Fruit fly (Drosophila melanogaster): Measurements from ENCODE around the gene CG32022.

Gene CG32022

DNA sequence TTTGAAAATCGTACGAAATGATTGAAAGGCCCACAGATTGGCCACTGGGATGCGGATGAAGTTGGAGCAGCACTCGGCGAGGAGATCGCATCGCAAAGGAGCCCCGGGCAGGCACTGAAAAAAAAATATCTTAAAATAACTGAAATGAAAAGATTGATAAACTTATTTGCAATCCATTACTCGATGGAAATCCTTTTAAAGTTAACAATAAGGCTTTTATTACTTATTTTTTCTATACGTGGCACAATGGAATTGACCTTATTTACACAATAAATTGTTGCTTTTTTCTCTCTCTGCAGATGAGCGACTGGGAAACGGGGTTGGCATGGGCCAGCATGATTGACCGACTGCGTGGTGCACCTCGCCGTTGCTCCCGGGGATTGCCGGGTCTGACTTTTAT, 30.2 kb upstream of the CG32022 start (continued):
- no peak for TF ChIP-seq CG17612 (GFP tag; IDR thresholded peaks at IDR 0.05)
- peak; percentile 18 for TF ChIP-seq CG6254 (GFP tag; optimal IDR thresholded peaks at IDR 0.05)
- TF ChIP-seq CG16863 (GFP tag; optimal IDR thresholded peaks at IDR 0.05), result peak; percentile 32
- no peak for TF ChIP-seq ab (GFP tag; optimal IDR thresholded peaks at IDR 0.05)
- TF ChIP-seq Spps (tag; optimal IDR thresholded peaks at IDR 0.05), result no peak
- TF ChIP-seq CG31388 (GFP tag; optimal IDR thresholded peaks at IDR 0.05), result no peak
- TF ChIP-seq dm (GFP tag; optimal IDR thresholded peaks at IDR 0.05), result no peak
- no peak for TF ChIP-seq twi (tag; optimal IDR thresholded peaks at IDR 0.05)
- TF ChIP-seq CG15514 (GFP tag; optimal IDR thresholded peaks at IDR 0.05), result no peak
- TF ChIP-seq CG12391 (tag; optimal IDR thresholded peaks at IDR 0.05), result peak; percentile 64
- TF ChIP-seq z (GFP tag; IDR thresholded peaks at IDR 0.05), result no peak
- TF ChIP-seq CG13775 (GFP tag; optimal IDR thresholded peaks at IDR 0.05), result peak; percentile 5
- TF ChIP-seq chn (GFP tag; optimal IDR thresholded peaks at IDR 0.05), result peak; percentile 37
- no peak for TF ChIP-seq CG15073 (GFP tag; optimal IDR thresholded peaks at IDR 0.05)
- TF ChIP-seq CG14667 (GFP tag; IDR thresholded peaks at IDR 0.05), result no peak
- no peak for TF ChIP-seq CG2202 (tag; optimal IDR thresholded peaks at IDR 0.05)
- no peak for TF ChIP-seq CG1792 (GFP tag; optimal IDR thresholded peaks at IDR 0.05)
- TF ChIP-seq CG18764 (GFP tag; optimal IDR thresholded peaks at IDR 0.05), result no peak
- TF ChIP-seq ara (GFP tag; IDR thresholded peaks at IDR 0.05), result peak; percentile 37; the same call in 1 of the 2 replicates
- TF ChIP-seq dimm (GFP tag; IDR thresholded peaks at IDR 0.05), result no peak
- peak; percentile 5 for TF ChIP-seq CG1602 (GFP tag; optimal IDR thresholded peaks at IDR 0.05)
- peak; percentile 44 for TF ChIP-seq HHEX (GFP tag; optimal IDR thresholded peaks at IDR 0.05)
- peak; percentile 41 for TF ChIP-seq jumu (GFP tag; optimal IDR thresholded peaks at IDR 0.05)
- peak; percentile 73 for TF ChIP-seq gem (tag; optimal IDR thresholded peaks at IDR 0.05)
- 0 out of 2 replicates have a peak, but pooled peaks have one; percentile 23 for TF ChIP-seq CG14014 (GFP tag; IDR thresholded peaks at IDR 0.05)
- peak; percentile 73 for TF ChIP-seq sisA (GFP tag; IDR thresholded peaks at IDR 0.05)
- TF ChIP-seq pb (GFP tag; optimal IDR thresholded peaks at IDR 0.05), result peak; percentile 24
- peak; percentile 66 for TF ChIP-seq nmo (GFP tag; optimal IDR thresholded peaks at IDR 0.05)
- TF ChIP-seq Fer2 (tag; optimal IDR thresholded peaks at IDR 0.05), result no peak
- TF ChIP-seq sd (tag; optimal IDR thresholded peaks at IDR 0.05), result no peak
- TF ChIP-seq Chrac-16 (GFP tag; optimal IDR thresholded peaks at IDR 0.05), result peak; percentile 9
- TF ChIP-seq CG3726 (GFP tag; IDR thresholded peaks at IDR 0.05), result no peak
- TF ChIP-seq Adf1 (GFP tag; IDR thresholded peaks at IDR 0.05), result no peak
- no peak for TF ChIP-seq wek (GFP tag; optimal IDR thresholded peaks at IDR 0.05)
- TF ChIP-seq fd96Cb (tag; optimal IDR thresholded peaks at IDR 0.05), result peak; percentile 63
- TF ChIP-seq CG10274 (GFP tag; optimal IDR thresholded peaks at IDR 0.05), result no peak
- peak; percentile 53 for TF ChIP-seq CoRest (tag; optimal IDR thresholded peaks at IDR 0.05)
- peak; percentile 72 for TF ChIP-seq CG8388 (GFP tag; optimal IDR thresholded peaks at IDR 0.05)
- peak; percentile 41 for TF ChIP-seq CG10267 (tag; optimal IDR thresholded peaks at IDR 0.05)
- no peak for TF ChIP-seq CG12104 (GFP tag; optimal IDR thresholded peaks at IDR 0.05)
- TF ChIP-seq lov (optimal IDR thresholded peaks at IDR 0.05), result no peak
- TF ChIP-seq lov (GFP tag; IDR thresholded peaks at IDR 0.05), result no peak
- no peak for TF ChIP-seq Tbp (GFP tag; optimal IDR thresholded peaks at IDR 0.05)
- TF ChIP-seq rib (GFP tag; IDR thresholded peaks at IDR 0.05), result no peak
- TF ChIP-seq fd102C (GFP tag; optimal IDR thresholded peaks at IDR 0.05), result no peak
- no peak for TF ChIP-seq CG12155 (GFP tag; optimal IDR thresholded peaks at IDR 0.05)
- no peak for TF ChIP-seq br (optimal IDR thresholded peaks at IDR 0.05)
- no peak for TF ChIP-seq NFAT (GFP tag; IDR thresholded peaks at IDR 0.05)
- TF ChIP-seq CG3281 (GFP tag; optimal IDR thresholded peaks at IDR 0.05), result no peak
- peak; percentile 85 for TF ChIP-seq CG17359 (tag; optimal IDR thresholded peaks at IDR 0.05)
- TF ChIP-seq CG11456 (GFP tag; IDR thresholded peaks at IDR 0.05), result no peak
- peak; percentile 26 for TF ChIP-seq bcd (GFP tag; optimal IDR thresholded peaks at IDR 0.05)
- TF ChIP-seq CG12219 (GFP tag; optimal IDR thresholded peaks at IDR 0.05), result no peak
